Worm (Caenorhabditis elegans): ENCODE data around the gene far-3.

far-3 gene

DNA sequence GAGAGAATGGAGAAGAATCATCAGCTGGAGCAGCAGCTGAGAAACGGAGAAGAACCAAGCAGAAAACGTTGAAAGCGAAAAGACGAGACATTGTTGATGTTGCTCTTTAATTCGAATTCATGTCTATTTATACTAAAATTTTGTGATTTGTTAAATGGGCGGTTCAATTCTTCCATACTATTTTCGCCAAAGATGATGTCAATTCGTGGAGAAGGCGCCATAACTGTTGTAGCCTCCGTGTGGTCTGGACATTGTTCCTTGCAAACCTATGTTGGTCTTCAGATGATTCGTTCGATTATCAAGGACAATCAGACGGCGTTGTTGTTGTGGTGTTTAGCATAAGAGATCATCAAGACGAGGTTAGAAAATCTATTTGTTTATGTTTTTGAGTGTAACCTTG, at the start of gene far-3:
TSS of gene far-3 (minus strand) at position 101 of the 400 bp plus-strand sequence.
- TF ChIP-seq dpl-1 (GFP tag; optimal IDR thresholded peaks at IDR 0.05) (no peak), efl-3 (GFP tag; optimal IDR thresholded peaks at IDR 0.05) (no peak), unc-130 (tag; optimal IDR thresholded peaks at IDR 0.05) (no peak), pag-3 (tag; optimal IDR thresholded peaks at IDR 0.05; ENCODE audit: borderline replicate concordance, insufficient read depth) (no peak), irx-1 (tag; optimal IDR thresholded peaks at IDR 0.05) (no peak), dsc-1 (tag; optimal IDR thresholded peaks at IDR 0.05) (no peak), fkh-10 (GFP tag; optimal IDR thresholded peaks at IDR 0.05) (no peak), nhr-71 (tag; optimal IDR thresholded peaks at IDR 0.05) (no peak)

DNA sequence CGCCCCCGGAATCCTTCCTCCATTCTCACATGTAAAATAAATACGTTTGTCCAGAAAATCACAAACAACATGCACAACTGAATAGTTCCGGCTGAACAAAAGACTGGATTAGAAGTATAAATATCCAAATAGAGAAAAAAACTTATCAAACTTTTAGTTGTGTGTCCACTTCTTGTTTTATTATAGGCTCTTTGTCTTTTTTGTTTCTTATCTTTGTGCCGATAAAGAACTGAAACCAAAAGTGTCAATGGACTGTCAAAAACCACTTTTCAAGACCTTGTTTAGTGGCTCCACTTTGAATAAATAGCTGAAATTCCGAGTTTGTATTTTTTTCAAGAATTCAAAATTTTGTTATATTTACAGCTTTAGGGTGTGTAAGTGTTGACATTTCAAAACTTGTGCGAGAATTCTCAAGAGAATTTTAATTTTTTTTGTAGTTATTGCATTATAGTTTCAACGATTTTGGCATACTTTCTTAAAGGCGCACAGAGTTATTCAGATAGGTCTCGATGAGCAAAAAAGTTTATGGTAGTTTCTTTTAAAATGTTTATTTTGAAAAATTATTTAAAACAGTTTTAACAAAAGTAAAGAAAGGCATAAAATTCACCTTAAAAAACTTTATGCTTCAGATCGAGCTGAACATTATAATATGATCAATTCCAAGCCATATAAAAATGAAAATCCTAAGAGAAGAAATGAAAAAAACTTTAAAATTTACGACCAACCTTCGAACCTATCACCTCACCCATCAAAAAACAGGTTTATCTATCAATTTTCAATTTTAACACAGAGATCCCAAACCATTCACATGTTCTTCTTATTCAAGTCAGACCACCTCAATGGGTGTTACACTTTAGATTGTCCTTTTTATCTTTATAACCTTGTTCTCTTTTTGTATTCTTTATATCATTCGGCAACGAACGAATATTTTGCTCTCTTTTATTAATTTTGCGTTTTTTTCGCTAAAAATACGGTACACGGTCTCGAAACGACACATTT, 49.1 kb upstream of the far-3 start:
- TF ChIP-seq rnt-1 (tag; optimal IDR thresholded peaks at IDR 0.05) (no peak), nhr-11 (tag; optimal IDR thresholded peaks at IDR 0.05) (no peak), ces-1 (GFP tag; optimal IDR thresholded peaks at IDR 0.05) (no peak), skn-1 (tag; optimal IDR thresholded peaks at IDR 0.05) (no peak), lin-15B (tag; optimal IDR thresholded peaks at IDR 0.05) (no peak), elt-2 (tag; optimal IDR thresholded peaks at IDR 0.05) (peak; percentile 58), tlp-1 (tag; optimal IDR thresholded peaks at IDR 0.05) (no peak), snpc-4 (tag; optimal IDR thresholded peaks at IDR 0.05) (no peak), ets-5 (GFP tag; IDR thresholded peaks at IDR 0.05) (no peak), snu-23 (GFP tag; optimal IDR thresholded peaks at IDR 0.05) (no peak), efl-1 (optimal IDR thresholded peaks at IDR 0.05) (no peak), efl-1 (GFP tag; optimal IDR thresholded peaks at IDR 0.05 in 1 of 2) (peak in 1 of 2 experiments; percentile 34), ceh-63 (GFP tag; optimal IDR thresholded peaks at IDR 0.05) (no peak), efl-3 (GFP tag; optimal IDR thresholded peaks at IDR 0.05) (no peak), unc-30 (tag; optimal IDR thresholded peaks at IDR 0.05) (no peak), ztf-4 (tag; optimal IDR thresholded peaks at IDR 0.05) (no peak), nhr-12 (tag; optimal IDR thresholded peaks at IDR 0.05) (no peak), nhr-237 (tag; optimal IDR thresholded peaks at IDR 0.05) (no peak), grh-1 (GFP tag; IDR thresholded peaks at IDR 0.05) (0 out of 2 replicates have a peak, but pooled peaks have one; percentile 25), fkh-4 (tag; optimal IDR thresholded peaks at IDR 0.05; ENCODE audit: borderline replicate concordance) (no peak), C16A3.4 (tag; optimal IDR thresholded peaks at IDR 0.05) (no peak), elt-3 (tag; optimal IDR thresholded peaks at IDR 0.05) (peak in 2 of 6 experiments; percentile 30 to 43), hlh-17 (GFP tag; optimal IDR thresholded peaks at IDR 0.05; ENCODE audit: borderline replicate concordance) (no peak), ztf-11 (tag; optimal IDR thresholded peaks at IDR 0.05) (no peak), nhr-77 (tag; optimal IDR thresholded peaks at IDR 0.05) (no peak), fkh-10 (GFP tag; optimal IDR thresholded peaks at IDR 0.05) (no peak), ceh-88 (GFP tag; IDR thresholded peaks at IDR 0.05) (no peak), zag-1 (tag; optimal IDR thresholded peaks at IDR 0.05) (no peak), lin-14 (GFP tag; optimal IDR thresholded peaks at IDR 0.05) (peak; percentile 31), aly-2 (tag; optimal IDR thresholded peaks at IDR 0.05) (peak; percentile 51), sox-4 (tag; optimal IDR thresholded peaks at IDR 0.05) (no peak), Y116A8C.19 (tag; optimal IDR thresholded peaks at IDR 0.05; ENCODE audit: borderline replicate concordance) (no peak), lin-13 (GFP tag; optimal IDR thresholded peaks at IDR 0.05) (no peak), nhr-47 (tag; optimal IDR thresholded peaks at IDR 0.05) (no peak), nhr-84 (tag; optimal IDR thresholded peaks at IDR 0.05) (no peak), ama-1 (optimal IDR thresholded peaks at IDR 0.05) (no peak), C34B4.2 (tag; optimal IDR thresholded peaks at IDR 0.05) (no peak), aha-1 (tag; optimal IDR thresholded peaks at IDR 0.05) (no peak), sup-37 (GFP tag; optimal IDR thresholded peaks at IDR 0.05) (no peak), blmp-1 (tag; optimal IDR thresholded peaks at IDR 0.05) (peak; percentile 24), egl-27 (tag; optimal IDR thresholded peaks at IDR 0.05) (no peak), lin-35 (GFP tag; optimal IDR thresholded peaks at IDR 0.05) (peak in 1 of 2 experiments; percentile 12), nhr-85 (tag) (peak; percentile 60), F16B12.6 (tag; optimal IDR thresholded peaks at IDR 0.05) (no peak)
